Fruit fly (Drosophila melanogaster) whole organism, pupa: Measurements from ENCODE around the gene CG14853.

Experiments
- CG10348 ChIP-seq: fragments of 200-800 bp; sonication (Bioruptor generic); IDR thresholded peaks from 2 replicates; pipeline ENCODE4 v1.3.6; 2022; ENCODE audit warnings: missing biosample characterization, missing genetic modification characterization
- CG12605 ChIP-seq: fragments of 200-800 bp; sonication (Bioruptor generic); IDR thresholded peaks from 2 replicates; pipeline ENCODE4 v1.3.6; 2022; ENCODE audit warnings: missing biosample characterization, missing genetic modification characterization
- CG13204 ChIP-seq: fragments of 200-800 bp; sonication (Bioruptor generic); optimal IDR thresholded peaks from 2 replicates; lab custom pipeline; 2018; ENCODE audit warnings: missing biosample characterization, mild to moderate bottlenecking, missing genetic modification characterization, moderate library complexity
- CG14655 ChIP-seq: fragments of 200-800 bp; sonication (Bioruptor generic); optimal IDR thresholded peaks from 3 replicates; lab custom pipeline; 2017; ENCODE audit warnings: mild to moderate bottlenecking, missing biosample characterization, missing genetic modification reagents, missing genetic modification characterization
- CG15710 ChIP-seq: fragments of 200-800 bp; sonication (Bioruptor generic); optimal IDR thresholded peaks from 2 replicates; lab custom pipeline; 2018; ENCODE audit warnings: missing biosample characterization, mild to moderate bottlenecking, missing genetic modification characterization, moderate library complexity
- CG17806 ChIP-seq: fragments of 200-800 bp; sonication (Bioruptor generic); optimal IDR thresholded peaks from 2 replicates; lab custom pipeline; 2018; ENCODE audit warnings: missing biosample characterization, mild to moderate bottlenecking, missing genetic modification characterization, moderate library complexity
- CG32121 ChIP-seq: fragments of 200-800 bp; sonication (Bioruptor generic); IDR thresholded peaks from 2 replicates; pipeline ENCODE4 v1.3.6; 2022; ENCODE audit warnings: missing biosample characterization, missing genetic modification characterization
- CG34367 ChIP-seq: fragments of 200-800 bp; sonication (Bioruptor generic); optimal IDR thresholded peaks from 2 replicates; lab custom pipeline; 2018; ENCODE audit warnings: missing biosample characterization, mild to moderate bottlenecking, missing genetic modification characterization
- CG4496 ChIP-seq: fragments of 200-800 bp; sonication (Bioruptor generic); IDR thresholded peaks from 3 replicates; pipeline ENCODE4 v1.3.6; 2022; ENCODE audit warnings: missing biosample characterization, missing genetic modification characterization
- CG8159 ChIP-seq: fragments of 200-800 bp; sonication (Bioruptor generic); optimal IDR thresholded peaks from 3 replicates; lab custom pipeline; 2018; ENCODE audit warnings: missing biosample characterization, mild to moderate bottlenecking, missing genetic modification characterization, moderate library complexity
- CG8301 ChIP-seq: fragments of 200-800 bp; sonication (Bioruptor generic); optimal IDR thresholded peaks from 2 replicates; lab custom pipeline; 2018; ENCODE audit warnings: missing biosample characterization, mild to moderate bottlenecking, missing genetic modification characterization
- CG9948 ChIP-seq: fragments of 200-800 bp; sonication (Bioruptor generic); optimal IDR thresholded peaks from 2 replicates; lab custom pipeline; 2018; ENCODE audit warnings: missing biosample characterization, mild to moderate bottlenecking, missing genetic modification characterization, moderate library complexity
- D1 ChIP-seq: fragments of 200-800 bp; sonication (Bioruptor generic); optimal IDR thresholded peaks from 2 replicates; lab custom pipeline; 2018; ENCODE audit warnings: missing biosample characterization, mild to moderate bottlenecking, missing genetic modification characterization, moderate library complexity
- EcR ChIP-seq: fragments of 200-800 bp; sonication (Bioruptor generic); optimal IDR thresholded peaks from 3 replicates; lab custom pipeline; 2019; ENCODE audit warnings: missing biosample characterization, missing genetic modification characterization, mild to moderate bottlenecking, moderate library complexity, missing genetic modification reagents
- Ets98B ChIP-seq: fragments of 200-800 bp; sonication (Bioruptor generic); IDR thresholded peaks from 2 replicates; pipeline ENCODE4 v1.3.6; 2022; ENCODE audit warnings: missing biosample characterization, missing genetic modification characterization
- Pif1A ChIP-seq: fragments of 200-800 bp; sonication (Bioruptor generic); optimal IDR thresholded peaks from 3 replicates; lab custom pipeline; 2016; ENCODE audit warnings: missing biosample characterization, missing genetic modification characterization
- Pif1B ChIP-seq: fragments of 200-800 bp; sonication (Bioruptor generic); optimal IDR thresholded peaks from 3 replicates; lab custom pipeline; 2016; ENCODE audit warnings: missing biosample characterization, missing genetic modification characterization
- Snoo ChIP-seq: fragments of 200-800 bp; sonication (Bioruptor generic); optimal IDR thresholded peaks from 3 replicates; lab custom pipeline; 2017; ENCODE audit warnings: missing biosample characterization, mild to moderate bottlenecking, missing genetic modification characterization, inconsistent platforms
- fd96Ca ChIP-seq: fragments of 200-800 bp; sonication (Bioruptor generic); IDR thresholded peaks from 3 replicates; pipeline ENCODE4 v1.3.6; 2022; ENCODE audit warnings: missing biosample characterization, missing genetic modification characterization
- gl ChIP-seq: fragments of 200-800 bp; sonication (Bioruptor generic); optimal IDR thresholded peaks from 2 replicates; lab custom pipeline; 2018; ENCODE audit warnings: missing biosample characterization, mild to moderate bottlenecking, missing genetic modification characterization
- rn ChIP-seq: fragments of 200-800 bp; sonication (Bioruptor generic); IDR thresholded peaks from 2 replicates; pipeline ENCODE4 v1.3.6; 2022; ENCODE audit warnings: missing biosample characterization, missing genetic modification characterization

CG14853 gene

DNA sequence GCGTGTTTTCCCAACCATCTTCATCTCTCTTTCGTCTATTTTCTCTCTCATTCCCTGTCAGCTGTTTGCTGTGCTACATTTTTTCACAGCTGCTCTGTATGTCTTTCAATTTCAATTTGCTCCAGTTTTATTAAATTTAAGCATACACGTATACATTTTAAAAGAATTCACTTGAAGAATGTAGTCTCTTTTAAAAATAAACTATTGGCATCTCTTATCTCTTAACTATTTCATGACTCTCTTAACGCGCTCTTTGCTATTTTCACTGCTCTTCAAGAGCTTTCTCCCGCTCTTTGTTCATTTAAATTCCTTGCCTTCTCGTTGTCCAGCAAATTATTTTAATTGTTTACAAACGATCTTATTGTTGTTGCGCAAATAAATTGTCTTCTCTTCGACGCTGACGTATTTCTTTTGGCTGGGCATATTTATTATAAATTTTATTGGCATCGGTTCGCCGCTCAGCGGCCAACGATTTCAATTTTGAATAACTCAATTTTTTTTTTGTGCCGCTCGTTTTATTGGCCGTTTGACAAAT, 29.3 kb upstream of the CG14853 start:
- no peak for TF ChIP-seq Snoo (tag; lab: Kevin White, UChicago)
- TF ChIP-seq D1 (tag; lab: Kevin White, UChicago), result no peak
- TF ChIP-seq CG8301 (tag; lab: Kevin White, UChicago), result no peak
- no peak for TF ChIP-seq CG8159 (tag; lab: Kevin White, UChicago)
- no peak for TF ChIP-seq CG9948
- no peak for TF ChIP-seq CG34367 (tag; lab: Kevin White, UChicago)
- TF ChIP-seq gl, result no peak
- TF ChIP-seq Pif1A, result no peak
- no peak for TF ChIP-seq CG14655 (GFP tag; lab: Kevin White, UChicago)
- no peak for TF ChIP-seq CG4496 (GFP tag; lab: Robert Waterston, UW)
- no peak for TF ChIP-seq Pif1B (GFP tag; lab: Kevin White, UChicago)
- no peak for TF ChIP-seq fd96Ca (GFP tag; lab: Robert Waterston, UW)
- TF ChIP-seq CG12605, result no peak
- no peak for TF ChIP-seq CG32121 (GFP tag; lab: Robert Waterston, UW)
- TF ChIP-seq CG10348 (GFP tag; lab: Robert Waterston, UW), result no peak
- no peak for TF ChIP-seq CG17806 (tag; lab: Kevin White, UChicago)
- no peak for TF ChIP-seq Ets98B (GFP tag; lab: Robert Waterston, UW)
- TF ChIP-seq CG13204 (GFP tag; lab: Kevin White, UChicago), result no peak
- TF ChIP-seq CG15710 (tag; lab: Kevin White, UChicago), result no peak
- no peak for TF ChIP-seq rn

DNA sequence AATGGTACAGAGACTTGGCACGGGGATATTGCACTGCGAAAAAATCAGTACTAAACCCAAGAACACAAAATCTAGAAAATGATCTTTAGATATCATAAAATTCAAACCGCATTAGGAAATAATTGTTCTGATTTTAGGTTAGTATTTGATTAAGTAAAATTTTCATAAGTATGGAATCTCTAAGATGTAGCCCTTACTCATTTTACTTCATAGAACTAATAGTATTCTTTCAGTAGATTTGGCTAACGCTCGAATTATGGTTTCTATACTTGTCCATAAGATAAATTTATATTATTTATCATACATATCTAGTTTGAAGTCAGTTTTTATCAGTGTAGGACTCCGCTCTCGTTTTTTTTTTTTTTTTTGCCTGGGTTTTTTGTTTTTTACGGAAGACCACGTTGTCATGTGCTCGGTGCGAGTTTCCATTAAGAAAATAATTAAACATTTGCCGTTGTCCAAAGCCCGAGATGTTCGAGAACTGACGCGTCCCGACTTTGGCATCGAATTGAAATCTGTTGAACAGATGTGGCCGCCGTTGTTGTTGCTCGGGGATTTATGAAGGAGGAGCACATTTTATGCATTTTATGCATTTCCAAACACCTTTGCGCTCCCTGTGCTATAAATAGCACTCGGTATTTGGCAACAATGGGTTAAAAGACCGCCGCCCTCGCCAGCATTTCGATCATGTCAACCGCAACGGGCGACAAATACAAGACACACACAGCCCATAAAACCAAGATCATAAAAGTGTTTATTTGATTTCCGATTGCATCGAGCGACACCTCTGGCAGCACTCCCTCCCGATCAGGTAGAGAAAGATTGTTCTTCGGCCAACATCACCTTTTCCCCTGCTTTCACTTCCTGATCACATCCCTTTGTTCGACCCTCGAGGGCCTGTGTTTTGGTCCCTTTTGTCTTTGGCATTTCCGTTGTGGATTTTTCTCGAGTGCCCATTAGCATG, 22.7 kb upstream of the CG14853 start:
- TF ChIP-seq CG9948 (no peak), D1 (tag; lab: Kevin White, UChicago) (no peak), Pif1B (GFP tag; lab: Kevin White, UChicago) (no peak), CG4496 (GFP tag; lab: Robert Waterston, UW) (no peak), fd96Ca (GFP tag; lab: Robert Waterston, UW) (no peak), CG8301 (tag; lab: Kevin White, UChicago) (no peak), CG10348 (GFP tag; lab: Robert Waterston, UW) (no peak), CG8159 (tag; lab: Kevin White, UChicago) (no peak), CG12605 (no peak), CG13204 (GFP tag; lab: Kevin White, UChicago) (no peak), EcR (GFP tag; lab: Kevin White, UChicago) (no peak), rn (no peak), Ets98B (GFP tag; lab: Robert Waterston, UW) (no peak), CG32121 (GFP tag; lab: Robert Waterston, UW) (no peak), CG15710 (tag; lab: Kevin White, UChicago) (no peak), Pif1A (no peak), CG34367 (tag; lab: Kevin White, UChicago) (no peak), gl (no peak)

- TF ChIP-seq CG15710 (tag; lab: Kevin White, UChicago) (peak; percentile 17), fd96Ca (GFP tag; lab: Robert Waterston, UW) (no peak; the same call in 1 of the 3 replicates), Pif1A (peak; percentile 12), CG8159 (tag; lab: Kevin White, UChicago) (peak; percentile 28), CG8301 (tag; lab: Kevin White, UChicago) (peak; percentile 31), CG4496 (GFP tag; lab: Robert Waterston, UW) (peak; percentile 65; the same call in 2 of the 3 replicates), CG14655 (GFP tag; lab: Kevin White, UChicago) (peak; percentile 49), CG10348 (GFP tag; lab: Robert Waterston, UW) (no peak)
Observed at dm6 chr3R:14589483-14589882, 20.0 kb upstream of the CG14853 start.

- peak; percentile 31 for TF ChIP-seq CG13204 (GFP tag; lab: Kevin White, UChicago)
- peak; percentile 83 for TF ChIP-seq CG8159 (tag; lab: Kevin White, UChicago)
- peak; percentile 71 for TF ChIP-seq CG8301 (tag; lab: Kevin White, UChicago)
- peak; percentile 10 for TF ChIP-seq D1 (tag; lab: Kevin White, UChicago)
- no peak for TF ChIP-seq fd96Ca (GFP tag; lab: Robert Waterston, UW)
- TF ChIP-seq CG4496 (GFP tag; lab: Robert Waterston, UW), result peak; percentile 57; the same call in 2 of the 3 replicates
- TF ChIP-seq CG12605, result no peak
- TF ChIP-seq CG9948, result peak; percentile 61
- TF ChIP-seq Snoo (tag; lab: Kevin White, UChicago), result no peak
- no peak for TF ChIP-seq gl
- peak; percentile 52 for TF ChIP-seq CG34367 (tag; lab: Kevin White, UChicago)
- no peak for TF ChIP-seq Ets98B (GFP tag; lab: Robert Waterston, UW)
- peak; percentile 77 for TF ChIP-seq CG15710 (tag; lab: Kevin White, UChicago)
- peak; percentile 73 for TF ChIP-seq CG14655 (GFP tag; lab: Kevin White, UChicago)
- TF ChIP-seq Pif1A, result peak; percentile 36
- peak; percentile 39 for TF ChIP-seq Pif1B (GFP tag; lab: Kevin White, UChicago)
- TF ChIP-seq CG17806 (tag; lab: Kevin White, UChicago), result peak; percentile 71
Observed at dm6 chr3R:14590753-14591535, 18.5 kb upstream of the CG14853 start.
